Worm (Caenorhabditis elegans) whole organism, early embryonic: Measurements from ENCODE around the gene mop-25.2.

Source experiments
- F13C5.2 ChIP-seq: sonication (generic microtip); optimal IDR thresholded peaks from 2 replicates; lab custom pipeline; 2017; ENCODE audit warnings: mild to moderate bottlenecking, missing genetic modification characterization, inconsistent platforms, missing compliant biosample characterization
- ama-1 ChIP-seq: fragments of 150-350 bp; optimal IDR thresholded peaks from 2 replicates; lab custom pipeline; 2014
- flt-1 ChIP-seq: fragments of 200-800 bp; sonication (Bioruptor generic); IDR thresholded peaks from 2 replicates; pipeline ENCODE4 v1.3.6; 2022; ENCODE audit warnings: missing genetic modification characterization, missing compliant biosample characterization
- tra-4 ChIP-seq: sonication (generic microtip); optimal IDR thresholded peaks from 2 replicates; lab custom pipeline; 2017; ENCODE audit warnings: missing genetic modification characterization, missing compliant biosample characterization

ce11 chrII:9658915-9659314 lies 44.6 kb downstream of the mop-25.2 start, which contains the start of gene ZK1320.2:
- TF ChIP-seq flt-1 (GFP tag; lab: Robert Waterston, UW) (no peak), ama-1 (no peak), tra-4 (tag; lab: Kevin White, UChicago) (no peak), F13C5.2 (tag; lab: Kevin White, UChicago) (no peak)
